Comparison of ENCODE assay signal across 2 worm cellular contexts in genomic region chrV:13221066-13221465, ce11.
TF ChIP-seq lines count a peak whose summit lies in the region.

No protein-coding gene starts in this region.

TF ChIP-seq in whole organism, L3 larva, 47 proteins besides CTCF, POLR2A, EP300 and RAD21:
- TF ChIP-seq daf-12 (tag; optimal IDR thresholded peaks at IDR 0.05; lab: Kevin White, UChicago) (no peak), nhr-237 (tag; optimal IDR thresholded peaks at IDR 0.05; lab: Kevin White, UChicago) (no peak), fkh-10 (GFP tag; optimal IDR thresholded peaks at IDR 0.05; lab: Kevin White, UChicago) (peak; percentile 54), nhr-43 (tag; optimal IDR thresholded peaks at IDR 0.05; lab: Kevin White, UChicago; ENCODE audit: poor library complexity, severe bottlenecking) (no peak), nhr-25 (tag; optimal IDR thresholded peaks at IDR 0.05; lab: Kevin White, UChicago) (no peak), nhr-11 (tag; optimal IDR thresholded peaks at IDR 0.05; lab: Kevin White, UChicago) (no peak)

TF ChIP-seq in whole organism, L4 larva, 104 proteins besides CTCF, POLR2A, EP300 and RAD21:
- TF ChIP-seq pqm-1 (tag; optimal IDR thresholded peaks at IDR 0.05; lab: Kevin White, UChicago) (no peak), tra-1 (GFP tag; IDR thresholded peaks at IDR 0.05; lab: Robert Waterston, UW) (no peak), gei-8 (GFP tag; optimal IDR thresholded peaks at IDR 0.05; lab: Kevin White, UChicago) (no peak), ceh-28 (tag; optimal IDR thresholded peaks at IDR 0.05; lab: Kevin White, UChicago) (no peak), unc-62 (GFP tag; optimal IDR thresholded peaks at IDR 0.05 in 1 of 2; lab: Kevin White, UChicago) (peak in 1 of 2 experiments; percentile 92), unc-62 (tag; optimal IDR thresholded peaks at IDR 0.05; lab: Kevin White, UChicago) (no peak), lin-13 (GFP tag; optimal IDR thresholded peaks at IDR 0.05; lab: Kevin White, UChicago) (no peak), fkh-10 (GFP tag; optimal IDR thresholded peaks at IDR 0.05; lab: Kevin White, UChicago) (peak; percentile 45)

Comparison
In these comparisons a context has a peak if more than half of its experiments do, and no peak if none do; other contexts are left out.
1. Of the 28 proteins assayed by ChIP-seq in both whole organism, L4 larva and whole organism, L3 larva: peak only in whole organism, L4 larva: none; only in whole organism, L3 larva: none; in both: fkh-10; in neither: 26; mixed calls (peak in some experiments, not most) for 1.